Fruit fly (Drosophila melanogaster) whole organism, prepupa: ENCODE measurements around the gene CG5850.
A peak's percentile ranks its signal among the peaks of the same experiment; 100 is the strongest.

Experiments used
- Blimp-1 ChIP-seq: fragments of 200-800 bp; sonication (Bioruptor generic); optimal IDR thresholded peaks from 3 replicates; lab custom pipeline; 2017; ENCODE audit warnings: missing biosample characterization, missing genetic modification characterization, mild to moderate bottlenecking, moderate library complexity, missing genetic modification reagents
- CG16779 ChIP-seq: fragments of 200-800 bp; sonication (Bioruptor generic); optimal IDR thresholded peaks from 3 replicates; lab custom pipeline; 2017; ENCODE audit warnings: missing biosample characterization, mild to moderate bottlenecking, missing genetic modification characterization
- CG6792 ChIP-seq: fragments of 200-800 bp; sonication (Bioruptor generic); optimal IDR thresholded peaks from 3 replicates; lab custom pipeline; 2016; ENCODE audit warnings: missing biosample characterization, missing genetic modification characterization
- Ets96B ChIP-seq: fragments of 200-800 bp; optimal IDR thresholded peaks from 2 replicates; lab custom pipeline; 2019; ENCODE audit warnings: missing biosample characterization, mild to moderate bottlenecking, missing genetic modification characterization, moderate library complexity
- OdsH ChIP-seq: fragments of 200-800 bp; sonication (Bioruptor generic); optimal IDR thresholded peaks from 3 replicates; lab custom pipeline; 2016; ENCODE audit warnings: missing biosample characterization, missing genetic modification characterization
- Sox102F ChIP-seq: fragments of 200-800 bp; sonication (Bioruptor generic); optimal IDR thresholded peaks from 2 replicates; lab custom pipeline; 2016; ENCODE audit warnings: missing biosample characterization, mild to moderate bottlenecking, missing genetic modification characterization
- achi ChIP-seq: fragments of 200-800 bp; sonication (Bioruptor generic); optimal IDR thresholded peaks from 3 replicates; lab custom pipeline; 2016; ENCODE audit warnings: missing biosample characterization, missing genetic modification characterization
- dac ChIP-seq: fragments of 200-800 bp; sonication (Bioruptor generic); optimal IDR thresholded peaks from 2 replicates; lab custom pipeline; 2017; ENCODE audit warnings: missing biosample characterization, mild to moderate bottlenecking, missing genetic modification characterization
- dsx ChIP-seq: fragments of 200-800 bp; optimal IDR thresholded peaks from 3 replicates; lab custom pipeline; 2019; ENCODE audit warnings: missing biosample characterization, mild to moderate bottlenecking, missing genetic modification characterization, moderate library complexity; ENCODE audit not compliant: poor library complexity, severe bottlenecking
- fd59A ChIP-seq: fragments of 200-800 bp; sonication (Bioruptor generic); optimal IDR thresholded peaks from 2 replicates; lab custom pipeline; 2017; ENCODE audit warnings: missing biosample characterization, mild to moderate bottlenecking, missing genetic modification characterization, missing genetic modification reagents

DNA sequence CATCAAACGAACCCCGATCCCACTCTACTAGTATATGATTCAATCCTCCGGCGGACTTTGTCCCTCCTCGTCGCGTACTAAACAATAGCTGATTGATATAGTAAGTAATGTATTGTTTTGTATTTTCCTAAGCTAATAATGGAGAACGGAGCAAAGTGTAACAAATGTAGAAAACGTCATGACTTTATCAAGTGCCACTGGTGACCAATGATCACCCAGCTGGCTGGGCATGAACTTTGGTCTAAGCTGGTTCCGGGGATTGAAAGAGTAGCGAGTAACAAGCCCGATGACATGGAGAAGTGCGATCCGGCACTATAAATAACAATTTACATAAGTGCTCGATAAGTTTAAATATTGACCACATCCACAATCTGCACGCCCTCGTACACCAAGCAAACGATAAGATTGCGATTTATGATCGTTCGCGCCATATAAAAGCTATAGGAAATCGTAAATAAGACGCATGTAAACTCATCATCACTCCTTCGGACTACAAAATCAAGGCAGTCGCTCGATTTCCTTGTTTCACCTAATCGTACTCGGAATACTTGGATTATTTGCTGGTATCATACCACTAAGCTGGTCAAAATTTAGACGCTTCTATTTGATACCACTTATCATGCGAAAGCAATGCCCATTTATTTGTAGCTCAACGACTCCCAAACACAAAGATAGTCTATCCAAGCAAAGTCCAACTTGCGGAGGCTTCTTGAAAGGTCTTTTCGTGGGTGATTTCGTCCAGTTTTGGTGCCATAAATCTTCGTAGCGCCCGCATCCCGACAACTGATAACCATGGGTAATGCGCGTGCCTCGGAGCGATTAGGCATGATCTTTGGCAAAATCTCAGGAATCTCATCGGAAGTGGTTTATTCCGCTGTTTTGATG is 14.3 kb downstream of the CG5850 start:
- no peak for TF ChIP-seq Sox102F
- TF ChIP-seq CG6792 (GFP tag; lab: Kevin White, UChicago) = no peak
- no peak for TF ChIP-seq Ets96B
- no peak for TF ChIP-seq OdsH
- no peak for TF ChIP-seq Blimp-1 (GFP tag; lab: Kevin White, UChicago)
- TF ChIP-seq achi (GFP tag; lab: Kevin White, UChicago) = no peak
- no peak for TF ChIP-seq dsx
- TF ChIP-seq fd59A (GFP tag; lab: Kevin White, UChicago) = no peak
- TF ChIP-seq CG16779 (tag; lab: Kevin White, UChicago) = peak; percentile 60
- no peak for TF ChIP-seq dac (GFP tag; lab: Kevin White, UChicago)
